Fruit fly (Drosophila melanogaster) whole organism, prepupa: ENCODE data around the gene CkIIalpha.

Source experiments
- Blimp-1 ChIP-seq: fragments of 200-800 bp; sonication (Bioruptor generic); optimal IDR thresholded peaks from 3 replicates; lab custom pipeline; 2017; ENCODE audit warnings: missing biosample characterization, missing genetic modification characterization, mild to moderate bottlenecking, moderate library complexity, missing genetic modification reagents
- CG10631 ChIP-seq: fragments of 200-800 bp; sonication (Bioruptor generic); optimal IDR thresholded peaks from 2 replicates; lab custom pipeline; 2016; ENCODE audit warnings: missing biosample characterization, missing genetic modification characterization
- CG10669 ChIP-seq: fragments of 200-800 bp; sonication (Bioruptor generic); optimal IDR thresholded peaks from 3 replicates; lab custom pipeline; 2018; ENCODE audit warnings: missing biosample characterization, mild to moderate bottlenecking, missing genetic modification characterization, moderate library complexity
- CG11294 ChIP-seq: fragments of 200-800 bp; sonication (Bioruptor generic); IDR thresholded peaks from 2 replicates; pipeline ENCODE4 v1.3.6; 2022; ENCODE audit warnings: missing biosample characterization, missing genetic modification characterization
- CG11762 ChIP-seq: fragments of 200-800 bp; sonication (Bioruptor generic); optimal IDR thresholded peaks from 3 replicates; lab custom pipeline; 2016; ENCODE audit warnings: missing biosample characterization, missing genetic modification characterization; ENCODE audit not compliant: insufficient read depth
- CG1621 ChIP-seq: fragments of 200-800 bp; sonication (Bioruptor generic); optimal IDR thresholded peaks from 3 replicates; lab custom pipeline; 2018; ENCODE audit warnings: missing biosample characterization, mild to moderate bottlenecking, missing genetic modification characterization
- CG16779 ChIP-seq: fragments of 200-800 bp; sonication (Bioruptor generic); optimal IDR thresholded peaks from 3 replicates; lab custom pipeline; 2017; ENCODE audit warnings: missing biosample characterization, mild to moderate bottlenecking, missing genetic modification characterization
- CG3032 ChIP-seq: fragments of 200-800 bp; optimal IDR thresholded peaks from 2 replicates; lab custom pipeline; 2019; ENCODE audit warnings: missing biosample characterization, mild to moderate bottlenecking, missing genetic modification characterization, moderate library complexity
- CG31627 ChIP-seq: fragments of 200-800 bp; sonication (Bioruptor generic); optimal IDR thresholded peaks from 3 replicates; lab custom pipeline; 2016; ENCODE audit warnings: missing biosample characterization, missing genetic modification characterization
- CG32006 ChIP-seq: fragments of 200-800 bp; sonication (Bioruptor generic); optimal IDR thresholded peaks from 3 replicates; lab custom pipeline; 2017; ENCODE audit warnings: missing biosample characterization, mild to moderate bottlenecking, missing genetic modification characterization
- CG34406 ChIP-seq: fragments of 200-800 bp; sonication (Bioruptor generic); optimal IDR thresholded peaks from 3 replicates; lab custom pipeline; 2016; ENCODE audit warnings: missing biosample characterization, missing genetic modification characterization
- CG3919 ChIP-seq: fragments of 200-800 bp; sonication (Bioruptor generic); optimal IDR thresholded peaks from 3 replicates; lab custom pipeline; 2016; ENCODE audit warnings: missing biosample characterization, missing genetic modification characterization
- CG6163 ChIP-seq: fragments of 200-800 bp; sonication (Bioruptor generic); IDR thresholded peaks from 3 replicates; pipeline ENCODE4 v1.3.6; 2022; ENCODE audit warnings: missing biosample characterization, missing genetic modification characterization
- CG6808 ChIP-seq: fragments of 200-800 bp; sonication (Bioruptor generic); optimal IDR thresholded peaks from 3 replicates; lab custom pipeline; 2017; ENCODE audit warnings: missing biosample characterization, missing genetic modification characterization, mild to moderate bottlenecking, moderate library complexity, missing genetic modification reagents
- CG8632 ChIP-seq: fragments of 200-800 bp; sonication (Bioruptor generic); optimal IDR thresholded peaks from 3 replicates; lab custom pipeline; 2016; ENCODE audit warnings: missing biosample characterization, missing genetic modification characterization
- Eip75B ChIP-seq: fragments of 200-800 bp; sonication (Bioruptor generic); optimal IDR thresholded peaks from 3 replicates; lab custom pipeline; 2016; ENCODE audit warnings: missing biosample characterization, missing genetic modification characterization
- Eip78C ChIP-seq: fragments of 200-800 bp; sonication (Bioruptor generic); peaks from one replicate; lab custom pipeline; 2016; ENCODE audit warnings: missing biosample characterization, missing genetic modification characterization
- Eip93F ChIP-seq: fragments of 200-800 bp; sonication (Bioruptor generic); optimal IDR thresholded peaks from 2 replicates; lab custom pipeline; 2016; ENCODE audit warnings: missing biosample characterization, mild to moderate bottlenecking, missing genetic modification characterization
- Ets21C ChIP-seq: fragments of 200-800 bp; sonication (Bioruptor generic); optimal IDR thresholded peaks from 3 replicates; lab custom pipeline; 2016; ENCODE audit warnings: missing biosample characterization, missing genetic modification characterization
- Gug ChIP-seq: fragments of 200-800 bp; sonication (Bioruptor generic); IDR thresholded peaks from 2 replicates; pipeline ENCODE4 v1.3.6; 2022; ENCODE audit warnings: missing biosample characterization, missing genetic modification characterization
- Hr39 ChIP-seq: fragments of 200-800 bp; sonication (Bioruptor generic); optimal IDR thresholded peaks from 2 replicates; lab custom pipeline; 2016; ENCODE audit warnings: missing biosample characterization, missing genetic modification characterization
- Hr4 ChIP-seq: fragments of 200-800 bp; sonication (Bioruptor generic); optimal IDR thresholded peaks from 3 replicates; lab custom pipeline; 2016; ENCODE audit warnings: missing biosample characterization, missing genetic modification characterization
- Met ChIP-seq: fragments of 200-800 bp; sonication (Bioruptor generic); optimal IDR thresholded peaks from 3 replicates; lab custom pipeline; 2016; ENCODE audit warnings: missing biosample characterization, missing genetic modification characterization
- OdsH ChIP-seq: fragments of 200-800 bp; sonication (Bioruptor generic); optimal IDR thresholded peaks from 3 replicates; lab custom pipeline; 2016; ENCODE audit warnings: missing biosample characterization, missing genetic modification characterization
- Smox ChIP-seq: fragments of 200-800 bp; sonication (Bioruptor generic); optimal IDR thresholded peaks from 3 replicates; lab custom pipeline; 2016; ENCODE audit warnings: missing biosample characterization, missing genetic modification characterization
- Sox15 ChIP-seq: fragments of 200-800 bp; sonication (Bioruptor generic); optimal IDR thresholded peaks from 3 replicates; lab custom pipeline; 2016; ENCODE audit warnings: missing biosample characterization, missing genetic modification characterization
- achi ChIP-seq: fragments of 200-800 bp; sonication (Bioruptor generic); optimal IDR thresholded peaks from 3 replicates; lab custom pipeline; 2016; ENCODE audit warnings: missing biosample characterization, missing genetic modification characterization
- cyc ChIP-seq: fragments of 200-800 bp; sonication (Bioruptor generic); optimal IDR thresholded peaks from 3 replicates; lab custom pipeline; 2016; ENCODE audit warnings: missing biosample characterization, missing genetic modification characterization
- dac ChIP-seq: fragments of 200-800 bp; sonication (Bioruptor generic); optimal IDR thresholded peaks from 2 replicates; lab custom pipeline; 2017; ENCODE audit warnings: missing biosample characterization, mild to moderate bottlenecking, missing genetic modification characterization
- dsx ChIP-seq: fragments of 200-800 bp; optimal IDR thresholded peaks from 3 replicates; lab custom pipeline; 2019; ENCODE audit warnings: missing biosample characterization, mild to moderate bottlenecking, missing genetic modification characterization, moderate library complexity; ENCODE audit not compliant: poor library complexity, severe bottlenecking
- eg ChIP-seq: fragments of 200-800 bp; sonication (Bioruptor generic); IDR thresholded peaks from 3 replicates; pipeline ENCODE4 v1.3.6; 2022; ENCODE audit warnings: missing biosample characterization, missing genetic modification characterization
- esn ChIP-seq: fragments of 200-800 bp; sonication (Bioruptor generic); optimal IDR thresholded peaks from 2 replicates; lab custom pipeline; 2016; ENCODE audit warnings: missing biosample characterization, mild to moderate bottlenecking, missing genetic modification characterization, moderate library complexity
- fkh ChIP-seq: fragments of 200-800 bp; sonication (Bioruptor generic); optimal IDR thresholded peaks from 3 replicates; lab custom pipeline; 2017; ENCODE audit warnings: missing biosample characterization, mild to moderate bottlenecking, missing genetic modification characterization, moderate library complexity
- lz ChIP-seq: fragments of 200-800 bp; sonication (Bioruptor generic); optimal IDR thresholded peaks from 3 replicates; lab custom pipeline; 2016; ENCODE audit warnings: missing biosample characterization, missing genetic modification characterization
- pdm3 ChIP-seq: fragments of 200-800 bp; sonication (Bioruptor generic); optimal IDR thresholded peaks from 3 replicates; lab custom pipeline; 2016; ENCODE audit warnings: missing biosample characterization, missing genetic modification characterization
- salr ChIP-seq, 2 experiments: fragments of 200-800 bp; sonication (Bioruptor generic); optimal IDR thresholded peaks; 3 replicates each; lab custom pipeline; 2016 to 2018; ENCODE audit warnings: missing biosample characterization in 2 of 2, missing genetic modification characterization in 2 of 2, mild to moderate bottlenecking in 1 of 2
- spab ChIP-seq: fragments of 200-800 bp; sonication (Bioruptor generic); optimal IDR thresholded peaks from 2 replicates; lab custom pipeline; 2017; ENCODE audit warnings: missing biosample characterization, mild to moderate bottlenecking, missing genetic modification characterization, missing genetic modification reagents
- svp ChIP-seq: fragments of 200-800 bp; sonication (Bioruptor generic); peaks from one replicate; lab custom pipeline; 2016; ENCODE audit warnings: missing biosample characterization, missing genetic modification characterization
- topi ChIP-seq: fragments of 200-800 bp; sonication (Bioruptor generic); optimal IDR thresholded peaks from 3 replicates; lab custom pipeline; 2016; ENCODE audit warnings: missing biosample characterization, missing genetic modification characterization
- vri ChIP-seq: fragments of 200-800 bp; sonication (Bioruptor generic); optimal IDR thresholded peaks from 3 replicates; lab custom pipeline; 2016; ENCODE audit warnings: missing biosample characterization, mild to moderate bottlenecking, missing genetic modification characterization

The CkIIalpha gene

DNA sequence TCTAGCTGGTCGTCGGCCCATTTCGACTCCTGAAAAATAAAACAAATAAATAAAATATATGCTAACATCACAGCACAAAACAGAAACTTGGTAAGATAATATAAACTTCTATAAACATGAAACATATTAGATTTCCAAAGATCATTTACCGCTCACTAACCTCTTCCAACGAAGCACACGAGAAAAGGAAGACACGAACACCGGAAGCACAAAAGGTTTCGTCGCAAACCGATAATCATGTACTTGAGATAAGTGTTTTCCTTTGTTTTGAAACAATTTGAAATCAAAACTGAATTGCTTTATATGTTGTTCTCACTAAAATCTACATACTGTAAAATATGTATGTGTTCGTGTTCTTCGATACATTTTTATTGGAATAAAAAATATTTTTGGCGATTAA is 1.6 kb upstream of the CkIIalpha start, which contains the start of gene RpL10 (continued):
- TF ChIP-seq dsx (GFP tag; lab: Kevin White, UChicago) (peak; percentile 31), Smox (peak; percentile 18), CG1621 (tag; lab: Kevin White, UChicago) (peak; percentile 57), CG10669 (GFP tag; lab: Kevin White, UChicago) (peak; percentile 27), cyc (GFP tag; lab: Kevin White, UChicago) (peak; percentile 52), Eip78C (GFP tag; lab: Kevin White, UChicago) (peak; percentile 75), esn (GFP tag; lab: Kevin White, UChicago) (peak; percentile 54), Hr39 (peak; percentile 45)
- TF ChIP-seq, all 60 proteins: peak for 30

- TF ChIP-seq Sox15, result no peak
- peak; percentile 45 for TF ChIP-seq svp (GFP tag; lab: Kevin White, UChicago)
- no peak for TF ChIP-seq OdsH
- peak; percentile 0 for TF ChIP-seq pdm3 (GFP tag; lab: Kevin White, UChicago)
- no peak for TF ChIP-seq Ets21C (GFP tag; lab: Kevin White, UChicago)
- no peak for TF ChIP-seq topi (GFP tag; lab: Kevin White, UChicago)
These were observed 2.6 kb downstream of the CkIIalpha start for dm6 chr3L:23099394-23099977.

DNA sequence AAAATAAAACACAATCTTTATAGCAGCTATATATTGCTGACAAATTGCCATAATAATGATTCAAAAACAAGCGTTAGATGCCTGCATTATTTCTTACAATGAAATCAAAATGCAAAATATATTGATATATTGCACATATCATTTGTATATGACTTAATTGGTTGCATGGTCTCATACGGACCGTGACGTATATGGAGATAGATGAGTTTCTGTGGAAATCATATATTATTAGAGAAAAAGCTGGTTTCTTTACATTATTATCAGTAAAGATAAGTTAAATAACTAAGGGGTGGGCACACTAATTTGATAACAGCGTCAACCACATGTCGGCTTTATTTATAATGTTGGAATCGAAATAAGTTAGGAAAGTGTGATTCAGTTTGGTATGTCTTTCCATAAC is 28.9 kb downstream of the CkIIalpha start, which contains the start of gene CG33217:
Gene CG33217 (plus strand): TSS at position 290 of the 400 bp plus-strand sequence.
- TF ChIP-seq cyc (GFP tag; lab: Kevin White, UChicago), result peak; percentile 8
- TF ChIP-seq svp (GFP tag; lab: Kevin White, UChicago), result peak; percentile 24
- TF ChIP-seq achi (GFP tag; lab: Kevin White, UChicago), result no peak
- no peak for TF ChIP-seq CG16779 (tag; lab: Kevin White, UChicago)
- TF ChIP-seq CG3032, result peak; percentile 25
- TF ChIP-seq OdsH, result peak; percentile 34
- TF ChIP-seq Ets21C (GFP tag; lab: Kevin White, UChicago), result peak; percentile 2
- TF ChIP-seq Eip78C (GFP tag; lab: Kevin White, UChicago), result no peak
- TF ChIP-seq Gug (GFP tag; lab: Robert Waterston, UW), result no peak
- TF ChIP-seq CG11762 (GFP tag; lab: Kevin White, UChicago), result no peak
- no peak for TF ChIP-seq dsx (GFP tag; lab: Kevin White, UChicago)
- TF ChIP-seq esn (GFP tag; lab: Kevin White, UChicago), result peak; percentile 0
- no peak for TF ChIP-seq Eip93F (GFP tag; lab: Kevin White, UChicago)
- no peak for TF ChIP-seq Hr4 (GFP tag; lab: Kevin White, UChicago)
- no peak for TF ChIP-seq CG6808 (GFP tag; lab: Kevin White, UChicago)
- no peak for TF ChIP-seq CG6163 (GFP tag; lab: Robert Waterston, UW)
- peak; percentile 15 for TF ChIP-seq Sox15
- no peak for TF ChIP-seq eg
- no peak for TF ChIP-seq CG1621 (tag; lab: Kevin White, UChicago)
- no peak for TF ChIP-seq CG34406 (GFP tag; lab: Kevin White, UChicago)
- no peak for TF ChIP-seq Eip75B (GFP tag; lab: Kevin White, UChicago)
- TF ChIP-seq spab (GFP tag; lab: Kevin White, UChicago), result no peak
- TF ChIP-seq topi (GFP tag; lab: Kevin White, UChicago), result no peak
- TF ChIP-seq Hr39, result peak; percentile 27
- TF ChIP-seq fkh (GFP tag; lab: Kevin White, UChicago), result no peak
- no peak for TF ChIP-seq CG10631 (GFP tag; lab: Kevin White, UChicago)
- no peak for TF ChIP-seq salr (GFP tag; optimal IDR thresholded peaks at IDR 0.05; lab: Kevin White, UChicago)
- no peak for TF ChIP-seq CG11294
- TF ChIP-seq Met (GFP tag; lab: Kevin White, UChicago), result no peak
- no peak for TF ChIP-seq vri (GFP tag; lab: Kevin White, UChicago)
- TF ChIP-seq dac (GFP tag; lab: Kevin White, UChicago), result no peak
- TF ChIP-seq Blimp-1 (GFP tag; lab: Kevin White, UChicago), result no peak
- peak; percentile 8 for TF ChIP-seq lz (GFP tag; lab: Kevin White, UChicago)
- peak; percentile 7 for TF ChIP-seq pdm3 (GFP tag; lab: Kevin White, UChicago)
- TF ChIP-seq CG8632 (GFP tag; lab: Kevin White, UChicago), result no peak
- no peak for TF ChIP-seq CG3919 (GFP tag; lab: Kevin White, UChicago)
- peak; percentile 34 for TF ChIP-seq CG31627
- TF ChIP-seq CG32006, result no peak
